Worm (Caenorhabditis elegans) whole organism, early embryonic: ENCODE results near the gene R160.6.

Experiments used
- ama-1 ChIP-seq: fragments of 150-350 bp; optimal IDR thresholded peaks from 2 replicates; lab custom pipeline; 2014
- ceh-36 ChIP-seq: sonication (generic microtip); optimal IDR thresholded peaks from 2 replicates; lab custom pipeline; 2016; ENCODE audit warnings: missing genetic modification characterization, inconsistent platforms, missing compliant biosample characterization
- tbx-37 ChIP-seq: fragments of 200-800 bp; sonication (Bioruptor generic); conservative IDR thresholded peaks from 2 replicates; pipeline ENCODE4 v1.3.6; 2022; ENCODE audit warnings: missing genetic modification reagents, missing genetic modification characterization, missing compliant biosample characterization

ce11 chrX:4383316-4383936, 10.4 kb upstream of the R160.6 start, which contains the start of gene lst-2:
- TF ChIP-seq tbx-37, result no peak
- TF ChIP-seq ceh-36 (tag; lab: Kevin White, UChicago), result no peak
- no peak for TF ChIP-seq ama-1
